Fruit fly (Drosophila melanogaster) whole organism, embryonic: ENCODE results near the gene CG17154.

Experiments
- CG1529 ChIP-seq: fragments of 200-800 bp; sonication (Bioruptor generic); optimal IDR thresholded peaks from 3 replicates; lab custom pipeline; 2018; ENCODE audit warnings: missing biosample characterization, missing genetic modification characterization
- CG31224 ChIP-seq: fragments of 200-800 bp; sonication (Bioruptor generic); IDR thresholded peaks from 2 replicates; pipeline ENCODE4 v1.3.6; 2022; ENCODE audit warnings: missing biosample characterization, missing genetic modification characterization
- CG4617 ChIP-seq: fragments of 200-800 bp; sonication (Bioruptor generic); optimal IDR thresholded peaks from 3 replicates; lab custom pipeline; 2016; ENCODE audit warnings: missing biosample characterization, missing genetic modification characterization, borderline replicate concordance
- CG7271 ChIP-seq: fragments of 200-800 bp; sonication (Bioruptor generic); optimal IDR thresholded peaks from 2 replicates; lab custom pipeline; 2018; ENCODE audit warnings: missing biosample characterization, mild to moderate bottlenecking, missing genetic modification characterization, moderate library complexity
- Poxn ChIP-seq: fragments of 200-800 bp; sonication (Bioruptor generic); IDR thresholded peaks from 2 replicates; pipeline ENCODE4 v1.3.6; 2022; ENCODE audit warnings: missing biosample characterization, missing genetic modification characterization
- gsb-n ChIP-seq: fragments of 200-800 bp; sonication (Bioruptor generic); optimal IDR thresholded peaks from 3 replicates; lab custom pipeline; 2018; ENCODE audit warnings: missing biosample characterization, mild to moderate bottlenecking, missing genetic modification characterization
- nau ChIP-seq: fragments of 200-800 bp; sonication (Bioruptor generic); optimal IDR thresholded peaks from 3 replicates; lab custom pipeline; 2017; ENCODE audit warnings: missing biosample characterization, mild to moderate bottlenecking, missing genetic modification characterization, missing genetic modification reagents
- pzg ChIP-seq: fragments of 200-800 bp; sonication (Bioruptor generic); optimal IDR thresholded peaks from 3 replicates; lab custom pipeline; 2018; ENCODE audit warnings: missing biosample characterization, mild to moderate bottlenecking, missing genetic modification characterization, moderate library complexity
- usp ChIP-seq: fragments of >200 bp; optimal IDR thresholded peaks from 2 replicates; lab custom pipeline; 2017; ENCODE audit warnings: missing biosample characterization, missing genetic modification characterization

DNA sequence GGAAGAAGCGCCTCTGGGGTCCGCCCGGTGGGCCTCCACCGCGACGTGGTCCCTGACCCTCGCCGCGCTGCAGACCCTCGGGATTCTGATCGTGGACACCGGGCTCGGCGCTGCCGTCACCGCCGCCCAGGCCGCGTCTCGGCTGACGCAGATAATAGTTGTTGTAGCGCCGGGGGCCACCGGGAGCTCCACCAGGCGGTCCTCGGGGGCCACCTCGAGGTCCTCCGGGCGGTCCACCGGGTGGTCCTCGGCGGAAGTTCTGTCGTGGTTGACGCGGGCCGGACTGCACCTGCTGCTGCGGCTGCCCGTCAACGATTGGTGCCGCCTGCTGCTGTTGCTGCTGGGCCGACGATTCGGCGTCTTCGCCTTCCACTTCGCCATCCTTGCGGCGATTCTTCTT, 34.5 kb downstream of the CG17154 start:
- no peak for TF ChIP-seq gsb-n (tag; lab: Kevin White, UChicago)
- TF ChIP-seq nau = no peak
- no peak for TF ChIP-seq pzg (GFP tag; lab: Kevin White, UChicago)
- no peak for TF ChIP-seq usp
- no peak for TF ChIP-seq CG31224
- TF ChIP-seq Poxn (GFP tag; lab: Robert Waterston, UW) = no peak
- TF ChIP-seq CG4617 (GFP tag; lab: Kevin White, UChicago) = no peak
- TF ChIP-seq CG7271 (tag; lab: Kevin White, UChicago) = no peak
- TF ChIP-seq CG1529 (GFP tag; lab: Kevin White, UChicago) = no peak
